Fruit fly (Drosophila melanogaster) whole organism, embryonic: ENCODE measurements around the gene RpL35.

Experiments used
- Adf1 ChIP-seq: fragments of 200-800 bp; sonication (Bioruptor generic); IDR thresholded peaks from 2 replicates; pipeline ENCODE4 v1.3.6; 2022; ENCODE audit warnings: missing biosample characterization, missing genetic modification characterization
- Atf-2 ChIP-seq: fragments of 200-800 bp; sonication (Bioruptor generic); optimal IDR thresholded peaks from 2 replicates; lab custom pipeline; 2016; ENCODE audit warnings: missing biosample characterization, missing genetic modification characterization
- B-H2 ChIP-seq: fragments of 200-800 bp; sonication (Bioruptor generic); optimal IDR thresholded peaks from 2 replicates; lab custom pipeline; 2018; ENCODE audit warnings: missing biosample characterization, mild to moderate bottlenecking, missing genetic modification characterization
- CG10209 ChIP-seq: fragments of 200-800 bp; sonication (Bioruptor generic); optimal IDR thresholded peaks from 3 replicates; lab custom pipeline; 2017; ENCODE audit warnings: missing biosample characterization, mild to moderate bottlenecking, missing genetic modification characterization, missing genetic modification reagents
- CG10267 ChIP-seq: fragments of 200-800 bp; sonication (Bioruptor generic); optimal IDR thresholded peaks from 2 replicates; lab custom pipeline; 2018; ENCODE audit warnings: missing biosample characterization, mild to moderate bottlenecking, missing genetic modification characterization, moderate library complexity
- CG10543 ChIP-seq: fragments of 200-800 bp; sonication (Bioruptor generic); optimal IDR thresholded peaks from 3 replicates; lab custom pipeline; 2017; ENCODE audit warnings: missing biosample characterization, mild to moderate bottlenecking, missing genetic modification characterization, moderate library complexity
- CG10654 ChIP-seq: fragments of 200-800 bp; sonication (Bioruptor generic); optimal IDR thresholded peaks from 2 replicates; lab custom pipeline; 2016; ENCODE audit warnings: missing biosample characterization, missing genetic modification characterization
- CG11504 ChIP-seq: fragments of 200-800 bp; sonication (Bioruptor generic); optimal IDR thresholded peaks from 3 replicates; lab custom pipeline; 2019; ENCODE audit warnings: missing biosample characterization, mild to moderate bottlenecking, missing genetic modification characterization, moderate library complexity
- CG13296 ChIP-seq: fragments of 200-800 bp; sonication (Bioruptor generic); optimal IDR thresholded peaks from 3 replicates; lab custom pipeline; 2018; ENCODE audit warnings: missing biosample characterization, mild to moderate bottlenecking, missing genetic modification characterization
- CG15601 ChIP-seq: fragments of 200-800 bp; sonication (Bioruptor generic); optimal IDR thresholded peaks from 3 replicates; lab custom pipeline; 2019; ENCODE audit warnings: missing biosample characterization, mild to moderate bottlenecking, missing genetic modification characterization, moderate library complexity
- CG17568 ChIP-seq: fragments of 200-800 bp; sonication (Bioruptor generic); optimal IDR thresholded peaks from 2 replicates; lab custom pipeline; 2018; ENCODE audit warnings: missing biosample characterization, mild to moderate bottlenecking, missing genetic modification characterization, moderate library complexity
- CG17912 ChIP-seq: fragments of 200-800 bp; sonication (Bioruptor generic); optimal IDR thresholded peaks from 2 replicates; lab custom pipeline; 2018; ENCODE audit warnings: missing biosample characterization, mild to moderate bottlenecking, missing genetic modification characterization
- CG18599 ChIP-seq: fragments of 200-800 bp; sonication (Bioruptor generic); optimal IDR thresholded peaks from 3 replicates; lab custom pipeline; 2017; ENCODE audit warnings: missing biosample characterization, missing genetic modification characterization, mild to moderate bottlenecking, moderate library complexity, missing genetic modification reagents
- CG2116 ChIP-seq: fragments of 200-800 bp; sonication (Bioruptor generic); optimal IDR thresholded peaks from 3 replicates; lab custom pipeline; 2018; ENCODE audit warnings: missing biosample characterization, mild to moderate bottlenecking, missing genetic modification characterization
- CG2678 ChIP-seq: fragments of 200-800 bp; sonication (Bioruptor generic); optimal IDR thresholded peaks from 3 replicates; lab custom pipeline; 2019; ENCODE audit warnings: missing biosample characterization, mild to moderate bottlenecking, missing genetic modification characterization, moderate library complexity
- CG33557 ChIP-seq: fragments of 200-800 bp; sonication (Bioruptor generic); optimal IDR thresholded peaks from 2 replicates; lab custom pipeline; 2019; ENCODE audit warnings: missing biosample characterization, mild to moderate bottlenecking, missing genetic modification characterization, moderate library complexity
- CG3407 ChIP-seq: fragments of 200-800 bp; sonication (Bioruptor generic); optimal IDR thresholded peaks from 2 replicates; lab custom pipeline; 2018; ENCODE audit warnings: missing biosample characterization, mild to moderate bottlenecking, missing genetic modification characterization
- CG34376 ChIP-seq: fragments of 200-800 bp; sonication (Bioruptor generic); optimal IDR thresholded peaks from 2 replicates; lab custom pipeline; 2018; ENCODE audit warnings: missing biosample characterization, mild to moderate bottlenecking, missing genetic modification characterization
- CG4328 ChIP-seq: fragments of 200-800 bp; sonication (Bioruptor generic); optimal IDR thresholded peaks from 3 replicates; lab custom pipeline; 2017; ENCODE audit warnings: missing biosample characterization, missing genetic modification reagents, missing genetic modification characterization
- CG4404 ChIP-seq: fragments of 200-800 bp; sonication (Bioruptor generic); IDR thresholded peaks from 2 replicates; pipeline ENCODE4 v1.3.6; 2022; ENCODE audit warnings: missing biosample characterization, missing genetic modification characterization
- CG6683 ChIP-seq: fragments of 200-800 bp; sonication (Bioruptor generic); optimal IDR thresholded peaks from 2 replicates; lab custom pipeline; 2017; ENCODE audit warnings: missing biosample characterization, mild to moderate bottlenecking, missing genetic modification characterization, missing genetic modification reagents
- CG6689 ChIP-seq: fragments of 200-800 bp; sonication (Bioruptor generic); IDR thresholded peaks from 2 replicates; pipeline ENCODE4 v1.3.6; 2022; ENCODE audit warnings: missing biosample characterization, missing genetic modification characterization
- CG6765 ChIP-seq: fragments of 200-800 bp; sonication (Bioruptor generic); optimal IDR thresholded peaks from 3 replicates; lab custom pipeline; 2017; ENCODE audit warnings: missing biosample characterization, mild to moderate bottlenecking, missing genetic modification characterization
- CG7928 ChIP-seq: fragments of 200-800 bp; sonication (Bioruptor generic); optimal IDR thresholded peaks from 2 replicates; lab custom pipeline; 2017; ENCODE audit warnings: missing biosample characterization, mild to moderate bottlenecking, missing genetic modification characterization
- Camta ChIP-seq: fragments of 200-800 bp; sonication (Bioruptor generic); optimal IDR thresholded peaks from 2 replicates; lab custom pipeline; 2016; ENCODE audit warnings: missing biosample characterization, missing genetic modification characterization
- D19A ChIP-seq: fragments of 200-800 bp; optimal IDR thresholded peaks from 3 replicates; lab custom pipeline; 2019; ENCODE audit warnings: missing biosample characterization, mild to moderate bottlenecking, missing genetic modification characterization, moderate library complexity
- H15 ChIP-seq: fragments of 200-800 bp; sonication (Bioruptor generic); IDR thresholded peaks from 3 replicates; pipeline ENCODE4 v1.3.6; 2022; ENCODE audit warnings: missing biosample characterization, missing genetic modification characterization
- HLHmδ ChIP-seq: fragments of 200-800 bp; sonication (Bioruptor generic); optimal IDR thresholded peaks from 2 replicates; lab custom pipeline; 2018; ENCODE audit warnings: missing biosample characterization, mild to moderate bottlenecking, missing genetic modification characterization, moderate library complexity
- Hey ChIP-seq: fragments of 200-800 bp; sonication (Bioruptor generic); optimal IDR thresholded peaks from 3 replicates; lab custom pipeline; 2018; ENCODE audit warnings: missing biosample characterization, mild to moderate bottlenecking, missing genetic modification characterization
- Jarid2 ChIP-seq: fragments of 200-800 bp; sonication (Bioruptor generic); optimal IDR thresholded peaks from 3 replicates; lab custom pipeline; 2017; ENCODE audit warnings: mild to moderate bottlenecking, missing biosample characterization, missing genetic modification reagents, missing genetic modification characterization
- Med ChIP-seq: fragments of 200-800 bp; sonication (Bioruptor generic); peaks from one replicate; lab custom pipeline; 2016; ENCODE audit warnings: missing biosample characterization, missing genetic modification characterization, mild to moderate bottlenecking, inconsistent platforms, moderate library complexity
- NC2α ChIP-seq: fragments of 200-800 bp; sonication (Bioruptor generic); optimal IDR thresholded peaks from 2 replicates; lab custom pipeline; 2016; ENCODE audit warnings: missing biosample characterization, missing genetic modification characterization
- Oli ChIP-seq: fragments of 200-800 bp; sonication (Bioruptor generic); optimal IDR thresholded peaks from 2 replicates; lab custom pipeline; 2018; ENCODE audit warnings: missing biosample characterization, mild to moderate bottlenecking, missing genetic modification characterization, moderate library complexity
- Ravus ChIP-seq: fragments of 200-800 bp; sonication (Bioruptor generic); IDR thresholded peaks from 2 replicates; pipeline ENCODE4 v1.3.6; 2022; ENCODE audit warnings: missing biosample characterization, missing genetic modification characterization
- Rfx ChIP-seq: fragments of 200-800 bp; sonication (Bioruptor generic); IDR thresholded peaks from 2 replicates; pipeline ENCODE4 v1.3.6; 2022; ENCODE audit warnings: missing biosample characterization, missing genetic modification characterization
- Six4 ChIP-seq: fragments of 200-800 bp; sonication (Bioruptor generic); optimal IDR thresholded peaks from 2 replicates; lab custom pipeline; 2016; ENCODE audit warnings: missing biosample characterization, missing genetic modification characterization
- bcd ChIP-seq: fragments of 200-800 bp; sonication (Bioruptor generic); optimal IDR thresholded peaks from 2 replicates; lab custom pipeline; 2017; ENCODE audit warnings: missing biosample characterization, mild to moderate bottlenecking, missing genetic modification characterization
- crc ChIP-seq: fragments of 200-800 bp; sonication (Bioruptor generic); optimal IDR thresholded peaks from 2 replicates; lab custom pipeline; 2016; ENCODE audit warnings: missing biosample characterization, missing genetic modification characterization
- dati ChIP-seq: fragments of 200-800 bp; sonication (Bioruptor generic); IDR thresholded peaks from 2 replicates; pipeline ENCODE4 v1.3.6; 2022; ENCODE audit warnings: missing biosample characterization, missing genetic modification characterization
- en ChIP-seq: fragments of 200-800 bp; sonication (Bioruptor generic); optimal IDR thresholded peaks from 2 replicates; lab custom pipeline; 2016; ENCODE audit warnings: missing biosample characterization, missing genetic modification characterization
- gcm2 ChIP-seq: fragments of 200-800 bp; sonication (Bioruptor generic); optimal IDR thresholded peaks from 2 replicates; lab custom pipeline; 2016; ENCODE audit warnings: missing biosample characterization, missing genetic modification characterization
- gsb ChIP-seq: fragments of 200-800 bp; sonication (Bioruptor generic); IDR thresholded peaks from 2 replicates; pipeline ENCODE4 v1.3.6; 2022; ENCODE audit warnings: missing biosample characterization, missing genetic modification characterization
- mld ChIP-seq: fragments of 200-800 bp; sonication (Bioruptor generic); IDR thresholded peaks from 3 replicates; pipeline ENCODE4 v1.3.6; 2022; ENCODE audit warnings: missing biosample characterization, missing genetic modification characterization; ENCODE audit not compliant: partially characterized antibody
- psq ChIP-seq: fragments of 200-800 bp; sonication (Bioruptor generic); optimal IDR thresholded peaks from 2 replicates; lab custom pipeline; 2017; ENCODE audit warnings: missing biosample characterization, missing genetic modification characterization
- repo ChIP-seq: fragments of 200-800 bp; sonication (Bioruptor generic); optimal IDR thresholded peaks from 2 replicates; lab custom pipeline; 2016; ENCODE audit warnings: missing biosample characterization, missing genetic modification characterization
- scrt ChIP-seq: fragments of 200-800 bp; sonication (Bioruptor generic); optimal IDR thresholded peaks from 2 replicates; lab custom pipeline; 2018; ENCODE audit warnings: missing biosample characterization, mild to moderate bottlenecking, missing genetic modification characterization, moderate library complexity
- seq ChIP-seq: fragments of 200-800 bp; sonication (Bioruptor generic); IDR thresholded peaks from 2 replicates; pipeline ENCODE4 v1.3.6; 2022; ENCODE audit warnings: missing biosample characterization, missing genetic modification characterization
- shn ChIP-seq: fragments of 200-800 bp; sonication (Bioruptor generic); optimal IDR thresholded peaks from 3 replicates; lab custom pipeline; 2016; ENCODE audit warnings: missing biosample characterization, missing genetic modification characterization
- slou ChIP-seq: fragments of 200-800 bp; sonication (Bioruptor generic); optimal IDR thresholded peaks from 3 replicates; lab custom pipeline; 2016; ENCODE audit warnings: missing biosample characterization, missing genetic modification characterization
- tna ChIP-seq: fragments of 200-800 bp; sonication (Bioruptor generic); IDR thresholded peaks from 2 replicates; pipeline ENCODE4 v1.3.6; 2022; ENCODE audit warnings: missing biosample characterization, missing genetic modification characterization; ENCODE audit not compliant: partially characterized antibody
- toy ChIP-seq: fragments of 200-800 bp; sonication (Bioruptor generic); IDR thresholded peaks from 2 replicates; pipeline ENCODE4 v1.3.6; 2022; ENCODE audit warnings: missing biosample characterization, missing genetic modification characterization
- trh ChIP-seq: fragments of 200-800 bp; sonication (Bioruptor generic); optimal IDR thresholded peaks from 2 replicates; lab custom pipeline; 2016; ENCODE audit warnings: missing biosample characterization, missing genetic modification characterization

The RpL35 gene

DNA sequence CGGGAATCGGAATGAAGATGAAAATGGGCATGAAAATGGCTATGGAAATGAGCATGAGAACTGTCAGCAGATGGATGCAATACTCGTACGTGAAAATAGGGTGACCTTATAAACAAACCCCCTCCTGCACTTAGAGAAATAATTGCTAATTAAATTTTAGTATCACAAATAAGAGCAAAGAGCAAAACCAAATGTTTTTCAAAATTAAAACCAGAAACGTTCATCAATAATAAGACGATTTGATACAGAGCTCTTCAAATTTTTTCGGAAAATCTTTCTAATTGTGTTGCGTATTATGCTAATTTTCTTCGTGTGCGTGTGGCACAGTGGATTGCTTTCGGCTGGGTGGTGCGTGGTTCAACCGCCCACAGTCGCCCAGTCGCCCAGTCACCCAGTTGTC is 26.0 kb upstream of the RpL35 start (continued):
- TF ChIP-seq gsb (GFP tag; lab: Robert Waterston, UW) (no peak), CG6683 (no peak), en (no peak), bcd (GFP tag; lab: Kevin White, UChicago) (no peak), Camta (GFP tag; lab: Kevin White, UChicago) (no peak), psq (GFP tag; lab: Kevin White, UChicago) (no peak), Atf-2 (no peak), Six4 (GFP tag; lab: Kevin White, UChicago) (no peak), CG10654 (GFP tag; lab: Kevin White, UChicago) (no peak), gcm2 (GFP tag; lab: Kevin White, UChicago) (no peak), CG18599 (GFP tag; lab: Kevin White, UChicago) (peak; percentile 46), HLHmδ (GFP tag; lab: Kevin White, UChicago) (no peak), CG33557 (GFP tag; lab: Kevin White, UChicago) (no peak), Jarid2 (GFP tag; lab: Kevin White, UChicago) (no peak), CG17568 (GFP tag; lab: Kevin White, UChicago) (no peak), B-H2 (GFP tag; lab: Kevin White, UChicago) (no peak), CG4328 (no peak), Hey (tag; lab: Kevin White, UChicago) (no peak), Rfx (GFP tag; lab: Robert Waterston, UW) (no peak), CG10209 (GFP tag; lab: Kevin White, UChicago) (no peak), dati (no peak), toy (no peak), CG11504 (tag; lab: Kevin White, UChicago) (peak; percentile 53), repo (GFP tag; lab: Kevin White, UChicago) (no peak), CG6689 (GFP tag; lab: Robert Waterston, UW) (no peak), CG2678 (tag; lab: Kevin White, UChicago) (peak; percentile 46), CG10267 (tag; lab: Kevin White, UChicago) (peak; percentile 30), mld (GFP tag; lab: Robert Waterston, UW) (no peak), CG4404 (no peak), Oli (peak; percentile 4), CG15601 (peak; percentile 16), CG34376 (GFP tag; lab: Kevin White, UChicago) (no peak), slou (GFP tag; lab: Kevin White, UChicago) (no peak), trh (GFP tag; lab: Kevin White, UChicago) (no peak), Adf1 (GFP tag; lab: Robert Waterston, UW) (no peak), CG6765 (GFP tag; lab: Kevin White, UChicago) (no peak), shn (no peak), CG2116 (GFP tag; lab: Kevin White, UChicago) (no peak), Ravus (GFP tag; lab: Robert Waterston, UW) (no peak), CG7928 (no peak), Med (peak; percentile 54), NC2α (GFP tag; lab: Kevin White, UChicago) (no peak), H15 (GFP tag; lab: Robert Waterston, UW) (no peak), CG13296 (GFP tag; lab: Kevin White, UChicago) (no peak), D19A (tag; lab: Kevin White, UChicago) (peak; percentile 25), crc (no peak), tna (GFP tag; lab: Robert Waterston, UW) (no peak), CG10543 (GFP tag; lab: Kevin White, UChicago) (no peak), CG3407 (no peak), scrt (GFP tag; lab: Kevin White, UChicago) (no peak), CG17912 (no peak), seq (GFP tag; lab: Robert Waterston, UW) (no peak)
